Worm (Caenorhabditis elegans) whole organism, L4 larva: ENCODE results near the gene R09H10.7.
A peak's percentile ranks its signal among the peaks of the same experiment; 100 is the strongest.

Experiments used
- F26F4.8 ChIP-seq: fragments of 200-800 bp; sonication (Bioruptor generic); conservative IDR thresholded peaks from 2 replicates; pipeline ENCODE4 v1.3.6; 2022; ENCODE audit warnings: missing genetic modification characterization, missing compliant biosample characterization
- F44E2.7 ChIP-seq: fragments of 200-800 bp; sonication (Bioruptor generic); IDR thresholded peaks from 2 replicates; pipeline ENCODE4 v2.1.2; 2022; ENCODE audit warnings: missing genetic modification characterization, missing compliant biosample characterization
- R02D3.7 ChIP-seq: fragments of 150-350 bp; sonication (generic microtip); optimal IDR thresholded peaks from 3 replicates; lab custom pipeline; 2014; ENCODE audit warnings: missing biosample characterization, missing genetic modification characterization
- T20F7.1 ChIP-seq: fragments of 200-800 bp; sonication (Bioruptor generic); optimal IDR thresholded peaks from 2 replicates; lab custom pipeline; 2018; ENCODE audit warnings: mild to moderate bottlenecking, missing genetic modification characterization, missing compliant biosample characterization
- Y5F2A.4 ChIP-seq: fragments of 200-800 bp; sonication (Bioruptor generic); optimal IDR thresholded peaks from 2 replicates; lab custom pipeline; 2018; ENCODE audit warnings: mild to moderate bottlenecking, missing genetic modification characterization, missing compliant biosample characterization
- ZK337.2 ChIP-seq: fragments of 200-800 bp; sonication (Bioruptor generic); IDR thresholded peaks from 2 replicates; pipeline ENCODE4 v1.3.6; 2022; ENCODE audit warnings: missing genetic modification reagents, missing genetic modification characterization, missing compliant biosample characterization
- ZK546.5 ChIP-seq, 2 experiments: sonication (generic microtip); optimal IDR thresholded peaks; 2 replicates each; lab custom pipeline; 2017; ENCODE audit warnings: missing biosample characterization in 2 of 2, missing genetic modification characterization in 2 of 2
- aha-1 ChIP-seq: fragments of 150-350 bp; peaks from one replicate; lab custom pipeline; 2014; ENCODE audit warnings: missing biosample characterization, missing genetic modification characterization
- ceh-20 ChIP-seq: fragments of 200-800 bp; sonication (Bioruptor generic); IDR thresholded peaks from 2 replicates; pipeline ENCODE4 v1.3.6; 2022; ENCODE audit warnings: missing genetic modification reagents, missing genetic modification characterization, missing compliant biosample characterization
- ceh-44 ChIP-seq: fragments of 200-800 bp; sonication (Bioruptor generic); IDR thresholded peaks from 2 replicates; pipeline ENCODE4 v1.3.6; 2022; ENCODE audit warnings: missing genetic modification reagents, missing genetic modification characterization, missing compliant biosample characterization
- cey-2 ChIP-seq: sonication (generic microtip); optimal IDR thresholded peaks from 3 replicates; lab custom pipeline; 2017; ENCODE audit warnings: missing genetic modification characterization, mild to moderate bottlenecking, missing compliant biosample characterization, antibody characterized with exemption, borderline replicate concordance; ENCODE audit not compliant: insufficient read depth
- daf-12 ChIP-seq: fragments of 150-350 bp; optimal IDR thresholded peaks from 2 replicates; lab custom pipeline; 2014; ENCODE audit warnings: missing biosample characterization, missing genetic modification reagents, missing genetic modification characterization
- daf-16 ChIP-seq, 3 experiments: sonication (generic microtip); optimal IDR thresholded peaks; 2 replicates each; lab custom pipeline; 2016 to 2017; ENCODE audit warnings: missing genetic modification characterization in 3 of 3, missing genetic modification reagents in 3 of 3, mild to moderate bottlenecking in 2 of 3, missing compliant biosample characterization in 2 of 3, missing biosample characterization in 1 of 3, moderate library complexity in 1 of 3
- dmd-6 ChIP-seq: fragments of 200-800 bp; sonication (Bioruptor generic); IDR thresholded peaks from 2 replicates; pipeline ENCODE4 v1.3.6; 2022; ENCODE audit warnings: missing genetic modification reagents, missing genetic modification characterization, missing compliant biosample characterization
- duxl-1 ChIP-seq: sonication (generic microtip); optimal IDR thresholded peaks from 2 replicates; lab custom pipeline; 2016; ENCODE audit warnings: mild to moderate bottlenecking, missing genetic modification characterization, moderate library complexity, missing compliant biosample characterization; ENCODE audit not compliant: poor library complexity
- dve-1 ChIP-seq: sonication (generic microtip); optimal IDR thresholded peaks from 2 replicates; lab custom pipeline; 2017; ENCODE audit warnings: antibody characterized with exemption, mild to moderate bottlenecking, missing genetic modification characterization, missing compliant biosample characterization; ENCODE audit not compliant: insufficient read depth
- hlh-11 ChIP-seq: fragments of 200-800 bp; sonication (Bioruptor generic); optimal IDR thresholded peaks from 2 replicates; lab custom pipeline; 2018; ENCODE audit warnings: mild to moderate bottlenecking, missing genetic modification characterization, missing compliant biosample characterization
- lim-7 ChIP-seq: fragments of 200-800 bp; sonication (Bioruptor generic); IDR thresholded peaks from 2 replicates; pipeline ENCODE4 v1.3.6; 2022; ENCODE audit warnings: missing genetic modification characterization, missing compliant biosample characterization
- lin-13 ChIP-seq: fragments of 150-350 bp; optimal IDR thresholded peaks from 2 replicates; lab custom pipeline; 2014; ENCODE audit warnings: missing biosample characterization, missing genetic modification reagents, missing genetic modification characterization
- lin-15B ChIP-seq: fragments of 150-350 bp; sonication (generic microtip); optimal IDR thresholded peaks from 3 replicates; lab custom pipeline; 2014; ENCODE audit warnings: missing biosample characterization, missing genetic modification characterization
- lin-29 ChIP-seq: fragments of 200-800 bp; sonication (Bioruptor generic); IDR thresholded peaks from 2 replicates; pipeline ENCODE4 v1.3.6; 2022; ENCODE audit warnings: missing genetic modification reagents, missing genetic modification characterization, missing compliant biosample characterization
- lin-39 ChIP-seq: fragments of 150-350 bp; optimal IDR thresholded peaks from 2 replicates; lab custom pipeline; 2014; ENCODE audit warnings: missing biosample characterization, missing genetic modification reagents, missing genetic modification characterization
- mdt-29 ChIP-seq: fragments of 200-800 bp; sonication (Bioruptor generic); IDR thresholded peaks from 2 replicates; pipeline ENCODE4 v1.3.6; 2022; ENCODE audit warnings: missing genetic modification reagents, missing genetic modification characterization, missing compliant biosample characterization
- mxl-3 ChIP-seq: fragments of 200-800 bp; sonication (Bioruptor generic); optimal IDR thresholded peaks from 2 replicates; lab custom pipeline; 2018; ENCODE audit warnings: mild to moderate bottlenecking, missing genetic modification characterization, missing compliant biosample characterization
- nhr-111 ChIP-seq: fragments of 200-800 bp; sonication (Bioruptor generic); optimal IDR thresholded peaks from 2 replicates; lab custom pipeline; 2018; ENCODE audit warnings: mild to moderate bottlenecking, missing genetic modification characterization, missing compliant biosample characterization
- nhr-25 ChIP-seq: sonication (generic microtip); optimal IDR thresholded peaks from 2 replicates; lab custom pipeline; 2017; ENCODE audit warnings: missing genetic modification characterization, mild to moderate bottlenecking, missing compliant biosample characterization, antibody characterized with exemption, moderate library complexity, borderline replicate concordance; ENCODE audit not compliant: insufficient read depth
- nhr-28 ChIP-seq: fragments of 150-350 bp; optimal IDR thresholded peaks from 2 replicates; lab custom pipeline; 2014; ENCODE audit warnings: missing biosample characterization, missing genetic modification characterization
- nhr-48 ChIP-seq: sonication (generic microtip); optimal IDR thresholded peaks from 2 replicates; lab custom pipeline; 2016; ENCODE audit warnings: mild to moderate bottlenecking, missing genetic modification characterization, missing compliant biosample characterization
- nhr-77 ChIP-seq: fragments of 150-350 bp; optimal IDR thresholded peaks from 2 replicates; lab custom pipeline; 2014; ENCODE audit warnings: missing biosample characterization, missing genetic modification characterization
- php-3 ChIP-seq: fragments of 200-800 bp; sonication (Bioruptor generic); IDR thresholded peaks from 2 replicates; pipeline ENCODE4 v1.3.6; 2022; ENCODE audit warnings: missing genetic modification reagents, missing genetic modification characterization, missing compliant biosample characterization
- pqm-1 ChIP-seq: sonication (generic microtip); optimal IDR thresholded peaks from 2 replicates; lab custom pipeline; 2017; ENCODE audit warnings: missing biosample characterization, missing genetic modification characterization
- rbr-2 ChIP-seq: sonication (generic microtip); optimal IDR thresholded peaks from 2 replicates; lab custom pipeline; 2016; ENCODE audit warnings: missing genotype, missing genetic modification characterization, missing compliant biosample characterization
- sdz-12 ChIP-seq: fragments of 200-800 bp; sonication (Bioruptor generic); optimal IDR thresholded peaks from 2 replicates; lab custom pipeline; 2018; ENCODE audit warnings: mild to moderate bottlenecking, missing genetic modification characterization, missing compliant biosample characterization
- skn-1 ChIP-seq: fragments of 150-350 bp; optimal IDR thresholded peaks from 2 replicates; lab custom pipeline; 2014; ENCODE audit warnings: missing biosample characterization, missing genetic modification characterization
- tag-97 ChIP-seq: fragments of 200-800 bp; sonication (Bioruptor generic); IDR thresholded peaks from 2 replicates; pipeline ENCODE4 v1.3.6; 2022; ENCODE audit warnings: missing genetic modification characterization, missing compliant biosample characterization
- tra-1 ChIP-seq: fragments of 200-800 bp; sonication (Bioruptor generic); IDR thresholded peaks from 2 replicates; pipeline ENCODE4 v1.3.6; 2022; ENCODE audit warnings: missing genetic modification reagents, missing genetic modification characterization, missing compliant biosample characterization
- zfp-3 ChIP-seq: fragments of 200-800 bp; sonication (Bioruptor generic); conservative IDR thresholded peaks from 2 replicates; pipeline ENCODE4 v1.3.6; 2022; ENCODE audit warnings: missing genetic modification reagents, missing genetic modification characterization, missing compliant biosample characterization
- ztf-11 ChIP-seq: fragments of 150-350 bp; optimal IDR thresholded peaks from 2 replicates; lab custom pipeline; 2014; ENCODE audit warnings: missing biosample characterization, missing genetic modification characterization

R09H10.7 gene

DNA sequence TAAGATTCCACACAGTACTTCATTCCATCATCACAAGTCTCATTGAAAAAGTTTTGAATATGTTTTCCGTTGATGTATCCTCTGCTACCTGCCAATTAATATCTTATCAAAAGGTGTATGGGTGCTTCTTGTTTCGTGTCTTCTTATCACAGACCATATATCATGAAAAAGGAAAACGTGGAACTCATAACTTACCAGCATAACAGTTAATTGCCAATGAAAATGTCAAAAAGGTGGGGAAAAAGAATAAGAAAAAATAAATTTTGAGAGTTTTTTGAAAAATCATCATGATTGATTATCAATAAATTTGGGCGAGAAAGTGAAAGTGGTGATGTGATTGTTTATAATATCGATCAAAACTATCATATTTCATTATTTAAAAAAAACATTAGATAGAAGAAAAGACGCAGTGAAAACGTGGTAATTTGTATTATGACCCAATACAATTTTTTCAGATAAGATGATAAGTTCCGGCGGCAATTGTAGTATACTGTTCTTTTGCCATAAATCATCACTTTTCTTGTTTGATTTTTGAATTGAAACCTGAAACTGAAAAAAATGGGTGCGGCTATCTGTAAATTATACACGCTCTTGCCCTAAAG lies 10.1 kb downstream of the R09H10.7 start, which contains the start of gene F56C4.4:
Gene F56C4.4, minus strand, starts transcription at position 315 of the 602 bp plus-strand sequence.
- TF ChIP-seq ZK337.2 (GFP tag; lab: Robert Waterston, UW) (no peak), hlh-11 (peak; percentile 69), ceh-20 (GFP tag; lab: Robert Waterston, UW) (peak; percentile 76), daf-12 (tag; lab: Kevin White, UChicago) (no peak), sdz-12 (no peak), duxl-1 (tag; lab: Kevin White, UChicago) (no peak), lin-39 (no peak), aha-1 (peak; percentile 20), php-3 (GFP tag; lab: Robert Waterston, UW) (peak; percentile 95), R02D3.7 (tag; lab: Kevin White, UChicago) (no peak), T20F7.1 (GFP tag; lab: Kevin White, UChicago) (peak; percentile 53), lin-13 (GFP tag; lab: Kevin White, UChicago) (no peak), ceh-44 (no peak), lin-29 (GFP tag; lab: Robert Waterston, UW) (no peak), daf-16 (GFP tag; optimal IDR thresholded peaks at IDR 0.05; lab: Kevin White, UChicago) (peak in 1 of 2 experiments; percentile 27), daf-16 (tag; optimal IDR thresholded peaks at IDR 0.05; lab: Kevin White, UChicago) (peak; percentile 53), lim-7 (GFP tag; lab: Robert Waterston, UW) (no peak), lin-15B (no peak), F26F4.8 (GFP tag; lab: Robert Waterston, UW) (no peak), ZK546.5 (tag; optimal IDR thresholded peaks at IDR 0.05; lab: Kevin White, UChicago) (no peak), dmd-6 (peak; percentile 80), tag-97 (GFP tag; lab: Robert Waterston, UW) (no peak), nhr-77 (tag; lab: Kevin White, UChicago) (peak; percentile 30), mxl-3 (GFP tag; lab: Kevin White, UChicago) (no peak), pqm-1 (peak; percentile 35), nhr-48 (peak; percentile 61), Y5F2A.4 (no peak), tra-1 (GFP tag; lab: Robert Waterston, UW) (no peak), cey-2 (tag; lab: Kevin White, UChicago) (peak; percentile 32), nhr-28 (tag; lab: Kevin White, UChicago) (peak; percentile 54), nhr-25 (tag; lab: Kevin White, UChicago) (no peak), dve-1 (tag; lab: Kevin White, UChicago) (peak; percentile 58)

ce11 chrIV:10636649-10637048 lies 15.7 kb downstream of the R09H10.7 start, which contains the start of gene F56C4.1:
Gene F56C4.1 (plus strand): TSS chrIV:10636949.
- TF ChIP-seq zfp-3 (GFP tag; lab: Robert Waterston, UW): no peak
- TF ChIP-seq ztf-11 (tag; lab: Kevin White, UChicago): no peak
- TF ChIP-seq mdt-29 (GFP tag; lab: Robert Waterston, UW): no peak
- no peak for TF ChIP-seq nhr-111
- TF ChIP-seq F44E2.7 (GFP tag; lab: Robert Waterston, UW): no peak
- TF ChIP-seq skn-1 (tag; lab: Kevin White, UChicago): no peak
- TF ChIP-seq rbr-2 (tag; lab: Kevin White, UChicago): no peak
